Fruit fly (Drosophila melanogaster): Measurements from ENCODE around the gene CG12483.

CG12483 gene

DNA sequence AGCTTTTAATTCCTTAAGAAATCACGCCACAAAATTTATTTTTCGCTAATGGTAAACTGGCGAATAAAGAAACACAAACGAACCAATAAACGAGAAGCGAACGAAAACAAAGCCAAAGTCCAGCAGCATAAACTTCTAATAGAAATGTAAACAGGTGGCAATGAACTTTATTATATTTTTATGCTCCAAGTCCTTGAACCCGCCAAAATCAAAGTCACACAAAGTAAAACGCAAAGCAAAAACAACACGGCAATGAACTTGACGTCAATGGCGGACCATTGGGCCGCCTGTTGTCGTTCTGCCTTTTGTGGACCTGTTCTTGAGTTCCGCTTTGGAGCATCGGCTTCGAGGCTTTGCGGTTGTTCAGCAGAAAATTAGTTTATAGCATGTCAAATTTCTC is 36.7 kb upstream of the CG12483 start:
- TF ChIP-seq CG33017 (tag; optimal IDR thresholded peaks at IDR 0.05) (no peak), pad (GFP tag; optimal IDR thresholded peaks at IDR 0.05) (no peak), cnc (optimal IDR thresholded peaks at IDR 0.05) (no peak), CG7101 (tag; optimal IDR thresholded peaks at IDR 0.05) (no peak), CG7045 (GFP tag; optimal IDR thresholded peaks at IDR 0.05) (no peak), ovo (GFP tag; optimal IDR thresholded peaks at IDR 0.05) (no peak), Mnt (GFP tag; optimal IDR thresholded peaks at IDR 0.05) (no peak), CG5204 (GFP tag; optimal IDR thresholded peaks at IDR 0.05) (no peak)

DNA sequence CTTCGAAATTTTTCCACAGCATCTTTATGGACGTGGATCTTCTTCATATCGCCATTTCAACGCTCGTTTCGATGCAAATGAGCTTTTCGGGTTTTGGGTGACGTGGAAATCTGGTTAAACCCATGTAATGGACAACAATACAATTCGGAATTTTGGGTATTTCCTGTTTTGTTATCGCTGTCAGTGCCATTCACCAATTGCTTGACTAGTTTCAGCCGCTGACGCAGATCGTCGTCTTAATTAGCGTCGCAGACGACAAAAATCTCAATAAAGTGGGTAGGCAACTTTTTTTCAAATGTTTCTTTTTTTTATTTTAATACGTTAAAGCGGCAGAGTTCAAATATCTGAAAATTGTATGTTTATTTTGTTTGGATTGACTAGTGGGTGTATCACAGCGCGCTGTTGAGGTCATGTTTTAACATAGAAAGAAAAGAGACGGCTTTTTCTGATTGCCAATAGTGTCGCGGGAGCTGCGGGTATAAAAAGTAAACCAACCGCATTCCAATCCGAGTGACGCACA is 35.7 kb upstream of the CG12483 start:
- TF ChIP-seq Clk (GFP tag; optimal IDR thresholded peaks at IDR 0.05) = no peak
- peak; percentile 45 for TF ChIP-seq kay (GFP tag; ENCODE audit: borderline replicate concordance)
- no peak for TF ChIP-seq Hr96 (GFP tag; optimal IDR thresholded peaks at IDR 0.05)

DNA sequence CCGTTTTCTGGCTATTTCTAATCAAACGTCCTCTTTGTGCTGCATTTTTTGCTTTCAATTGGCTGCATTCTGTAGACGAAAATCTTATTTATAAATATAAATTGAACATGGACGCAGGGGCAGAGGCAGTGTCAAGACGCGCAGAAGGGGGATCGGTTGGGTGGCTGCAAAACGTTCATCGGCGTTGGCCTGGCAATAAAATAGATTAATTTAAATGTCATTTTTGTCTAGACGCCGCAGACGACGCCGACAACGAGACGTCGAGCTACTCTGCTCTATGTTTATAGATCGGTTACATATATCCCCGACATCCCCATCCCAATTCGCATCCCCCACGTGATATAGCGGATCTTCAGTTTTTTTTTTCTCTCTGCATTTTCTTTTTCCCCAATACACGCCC is 35.2 kb upstream of the CG12483 start:
- TF ChIP-seq Clk (GFP tag; optimal IDR thresholded peaks at IDR 0.05) = no peak
- TF ChIP-seq cic (GFP tag; optimal IDR thresholded peaks at IDR 0.05) = no peak
- no peak for TF ChIP-seq CG33017 (tag; optimal IDR thresholded peaks at IDR 0.05)
- peak; percentile 38 for TF ChIP-seq CG12768 (GFP tag; optimal IDR thresholded peaks at IDR 0.05)
- no peak for TF ChIP-seq pad (GFP tag; optimal IDR thresholded peaks at IDR 0.05)
- TF ChIP-seq bab1 (GFP tag; optimal IDR thresholded peaks at IDR 0.05) = no peak

DNA sequence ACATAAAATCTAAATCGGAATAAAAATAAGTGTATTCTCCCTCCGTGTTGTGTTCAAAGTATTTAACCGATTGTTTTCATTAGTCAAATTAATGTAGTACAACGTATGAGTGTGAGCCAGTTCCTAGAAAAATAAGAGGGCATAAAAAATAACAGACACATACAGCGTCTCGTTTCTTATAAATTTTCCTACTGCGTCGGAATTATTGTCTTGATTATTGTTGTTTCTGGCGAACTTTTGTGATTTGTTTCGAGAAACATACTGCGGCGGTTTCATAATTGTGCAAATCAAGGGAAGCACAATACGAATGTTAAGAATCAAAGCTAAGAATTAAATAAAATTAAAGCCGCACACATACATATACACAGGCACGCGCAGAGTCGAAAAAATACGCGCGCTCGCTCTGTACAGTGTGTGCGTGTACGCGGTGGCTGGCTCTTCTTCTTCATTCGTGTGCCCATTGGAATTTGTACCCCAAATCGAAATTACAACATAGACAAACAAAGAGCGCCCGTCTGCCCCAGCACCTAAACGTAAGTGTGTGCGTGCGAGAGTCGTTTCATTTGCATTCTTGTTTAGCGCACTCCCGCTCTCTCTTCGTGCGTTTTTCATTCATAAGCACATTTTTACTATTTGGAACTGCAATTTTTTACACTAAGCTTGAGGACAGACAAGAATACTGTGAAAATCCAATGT is 34.0 kb upstream of the CG12483 start:
- TF ChIP-seq ovo (GFP tag; optimal IDR thresholded peaks at IDR 0.05) (no peak), CG11617 (GFP tag; optimal IDR thresholded peaks at IDR 0.05) (no peak), Clk (GFP tag; optimal IDR thresholded peaks at IDR 0.05) (peak; percentile 50), Mnt (GFP tag; optimal IDR thresholded peaks at IDR 0.05) (peak; percentile 40), CG14711 (tag; optimal IDR thresholded peaks at IDR 0.05) (no peak), tj (GFP tag; optimal IDR thresholded peaks at IDR 0.05) (peak; percentile 74), CG5204 (GFP tag; optimal IDR thresholded peaks at IDR 0.05) (peak; percentile 50), CG12768 (GFP tag; optimal IDR thresholded peaks at IDR 0.05) (peak; percentile 96), cnc (optimal IDR thresholded peaks at IDR 0.05) (no peak), CG33017 (tag; optimal IDR thresholded peaks at IDR 0.05) (peak; percentile 34), Hr96 (GFP tag; optimal IDR thresholded peaks at IDR 0.05) (peak; percentile 57), Crg-1 (GFP tag; optimal IDR thresholded peaks at IDR 0.05) (no peak), bab1 (GFP tag; optimal IDR thresholded peaks at IDR 0.05) (no peak), cic (GFP tag; optimal IDR thresholded peaks at IDR 0.05) (peak; percentile 81), kay (GFP tag; ENCODE audit: borderline replicate concordance) (peak; percentile 44), CG1620 (GFP tag; optimal IDR thresholded peaks at IDR 0.05) (no peak), pad (GFP tag; optimal IDR thresholded peaks at IDR 0.05) (no peak), CG7101 (tag; optimal IDR thresholded peaks at IDR 0.05) (no peak), toe (GFP tag; optimal IDR thresholded peaks at IDR 0.05) (no peak), CG7045 (GFP tag; optimal IDR thresholded peaks at IDR 0.05) (no peak)

DNA sequence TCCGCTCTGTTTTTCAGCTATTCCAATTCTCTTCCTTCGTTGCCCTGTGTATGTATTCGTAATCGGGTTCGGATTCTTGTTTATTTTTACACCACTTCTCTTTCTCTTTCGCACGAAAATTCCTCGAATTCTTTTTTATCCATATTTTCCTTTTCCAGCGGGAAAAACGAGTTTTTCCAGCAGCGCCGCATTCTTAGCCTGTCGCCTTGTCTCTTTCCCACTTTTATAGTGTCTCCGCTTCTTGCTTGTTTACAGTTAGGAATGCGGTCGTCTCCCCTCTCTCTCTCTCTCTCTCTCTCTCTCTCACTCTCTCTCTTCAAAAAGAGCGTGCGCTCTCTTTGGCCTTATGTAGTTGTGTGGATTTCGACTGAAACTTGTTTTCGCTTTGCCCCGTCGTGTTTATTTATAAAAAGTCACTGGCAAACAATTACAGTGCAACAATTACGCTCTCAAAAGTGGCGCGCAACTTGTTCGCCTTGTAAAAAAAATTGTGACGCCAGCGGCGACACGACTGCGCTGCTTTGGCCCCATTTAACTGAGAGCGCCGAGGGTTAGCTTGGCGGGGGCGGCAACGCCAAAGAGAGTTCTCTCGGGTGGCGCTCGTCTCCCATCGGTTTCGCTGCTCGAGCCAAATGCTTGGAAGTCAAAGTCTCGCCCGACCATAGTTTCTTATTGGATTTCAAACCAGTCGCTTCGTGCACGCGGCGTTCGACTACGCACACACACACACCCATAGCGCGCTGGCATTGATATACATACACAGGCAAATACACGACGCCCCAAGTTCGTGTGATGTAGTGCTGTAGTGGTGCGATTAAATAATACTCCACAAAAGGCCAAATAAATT is 33.2 kb upstream of the CG12483 start:
- peak; percentile 84 for TF ChIP-seq Mnt (GFP tag; optimal IDR thresholded peaks at IDR 0.05)
- peak; percentile 74 for TF ChIP-seq toe (GFP tag; optimal IDR thresholded peaks at IDR 0.05)
- no peak for TF ChIP-seq CG14711 (tag; optimal IDR thresholded peaks at IDR 0.05)
- TF ChIP-seq kay (GFP tag; ENCODE audit: borderline replicate concordance) = peak; percentile 97
- no peak for TF ChIP-seq Crg-1 (GFP tag; optimal IDR thresholded peaks at IDR 0.05)
- peak; percentile 98 for TF ChIP-seq cic (GFP tag; optimal IDR thresholded peaks at IDR 0.05)
- no peak for TF ChIP-seq CG5204 (GFP tag; optimal IDR thresholded peaks at IDR 0.05)
- TF ChIP-seq CG33017 (tag; optimal IDR thresholded peaks at IDR 0.05) = peak; percentile 63
- peak; percentile 59 for TF ChIP-seq CG7101 (tag; optimal IDR thresholded peaks at IDR 0.05)
- TF ChIP-seq CG12768 (GFP tag; optimal IDR thresholded peaks at IDR 0.05) = peak; percentile 91
- peak; percentile 49 for TF ChIP-seq Hr96 (GFP tag; optimal IDR thresholded peaks at IDR 0.05)
- TF ChIP-seq CG11617 (GFP tag; optimal IDR thresholded peaks at IDR 0.05) = peak; percentile 70
- TF ChIP-seq ovo (GFP tag; optimal IDR thresholded peaks at IDR 0.05) = peak; percentile 97
- peak; percentile 89 for TF ChIP-seq pad (GFP tag; optimal IDR thresholded peaks at IDR 0.05)
- peak; percentile 20 for TF ChIP-seq CG7045 (GFP tag; optimal IDR thresholded peaks at IDR 0.05)
- TF ChIP-seq CG1620 (GFP tag; optimal IDR thresholded peaks at IDR 0.05) = peak; percentile 10
- peak; percentile 60 for TF ChIP-seq tj (GFP tag; optimal IDR thresholded peaks at IDR 0.05)
- TF ChIP-seq bab1 (GFP tag; optimal IDR thresholded peaks at IDR 0.05) = peak; percentile 41
- peak in 1 of 2 experiments; percentile 44 for TF ChIP-seq cnc (optimal IDR thresholded peaks at IDR 0.05)
- peak; percentile 56 for TF ChIP-seq Clk (GFP tag; optimal IDR thresholded peaks at IDR 0.05)

DNA sequence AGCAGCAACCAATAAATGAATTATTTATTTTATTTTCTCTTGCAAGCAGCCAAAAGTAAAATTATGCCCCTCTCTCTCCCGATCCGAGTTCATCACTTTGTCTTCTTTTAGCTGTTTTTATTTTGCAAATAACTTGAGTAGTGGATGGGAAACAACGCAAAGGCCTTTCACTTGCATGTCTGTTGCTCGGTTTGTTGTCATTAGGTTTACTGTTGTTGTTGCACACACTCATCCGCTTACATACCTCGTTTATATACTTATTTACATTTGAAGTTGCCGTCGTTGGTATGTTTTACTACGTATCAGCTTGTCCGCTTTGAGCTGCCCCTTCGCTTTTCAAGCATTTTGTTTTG is 32.6 kb upstream of the CG12483 start:
- TF ChIP-seq CG11617 (GFP tag; optimal IDR thresholded peaks at IDR 0.05) = no peak
- TF ChIP-seq kay (GFP tag; ENCODE audit: borderline replicate concordance) = peak; percentile 93

Data from whole organism, adult.